Worm (Caenorhabditis elegans): ENCODE results near the gene M01D1.12.
"Not testable (repeated sequence)": the region's sequence is repeated elsewhere in the genome, so short reads cannot be mapped to it uniquely, and the experiment has no call there.

DNA sequence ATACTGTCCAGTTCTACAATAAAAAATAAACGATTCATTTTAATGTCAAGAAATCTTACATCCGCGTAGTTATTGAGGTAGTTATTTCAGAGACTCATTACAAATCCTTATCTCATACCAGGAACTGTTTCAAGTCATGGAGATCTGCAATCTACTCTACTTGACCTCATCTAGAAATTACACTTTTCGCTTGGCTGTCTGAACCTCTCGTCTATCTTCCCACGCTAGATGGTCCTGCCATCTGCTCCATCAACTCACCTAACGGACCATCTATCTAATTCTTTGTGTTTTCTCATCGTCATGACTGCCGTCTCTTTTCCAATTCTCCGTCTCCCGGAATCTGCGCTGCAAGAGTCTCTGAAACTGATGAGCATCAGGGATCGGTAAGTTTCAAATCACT is 32.5 kb upstream of the M01D1.12 start, which contains the start of gene F45D11.7:
- not testable (repeated sequence) for TF ChIP-seq mep-1 (tag; optimal IDR thresholded peaks at IDR 0.05); nhr-28 (tag; optimal IDR thresholded peaks at IDR 0.05); elt-3 (tag; optimal IDR thresholded peaks at IDR 0.05); unc-39 (tag; optimal IDR thresholded peaks at IDR 0.05); cnd-1 (tag; optimal IDR thresholded peaks at IDR 0.05); unc-62 (GFP tag; optimal IDR thresholded peaks at IDR 0.05); sptf-1 (tag; optimal IDR thresholded peaks at IDR 0.05); mab-5 (tag; optimal IDR thresholded peaks at IDR 0.05); lsy-2 (tag; optimal IDR thresholded peaks at IDR 0.05); lin-13 (tag; optimal IDR thresholded peaks at IDR 0.05)

Data from whole organism, mixed stage, embryonic.